Comparison of ENCODE assay signal across 4 fruit fly cellular contexts in genomic region chr3L:11695827-11696226, dm6.
TF ChIP-seq lines count a peak whose summit lies in the region.

No protein-coding gene starts in this region.

- TF ChIP-seq CTCF in whole organism, embryonic (GFP tag; optimal IDR thresholded peaks at IDR 0.05; lab: Kevin White, UChicago), result no peak

TF ChIP-seq in whole organism, adult, 20 proteins besides CTCF, POLR2A, EP300 and RAD21:
- no peak for TF ChIP-seq toe (GFP tag; optimal IDR thresholded peaks at IDR 0.05; lab: Kevin White, UChicago)
- TF ChIP-seq CG33017 (tag; optimal IDR thresholded peaks at IDR 0.05; lab: Kevin White, UChicago), result no peak
- TF ChIP-seq Mnt (GFP tag; optimal IDR thresholded peaks at IDR 0.05; lab: Kevin White, UChicago), result no peak
- no peak for TF ChIP-seq cic (GFP tag; optimal IDR thresholded peaks at IDR 0.05; lab: Kevin White, UChicago)
- TF ChIP-seq kay (GFP tag; lab: Kevin White, UChicago; ENCODE audit: borderline replicate concordance), result peak; percentile 18
- no peak for TF ChIP-seq CG12768 (GFP tag; optimal IDR thresholded peaks at IDR 0.05; lab: Kevin White, UChicago)
- no peak for TF ChIP-seq CG1620 (GFP tag; optimal IDR thresholded peaks at IDR 0.05; lab: Kevin White, UChicago)

TF ChIP-seq in whole organism, embryonic, 481 proteins besides CTCF, POLR2A, EP300 and RAD21:
- TF ChIP-seq rib (GFP tag; IDR thresholded peaks at IDR 0.05; lab: Robert Waterston, UW) (peak; percentile 48; the same call in 1 of the 2 replicates), CG4854 (GFP tag; optimal IDR thresholded peaks at IDR 0.05; lab: Kevin White, UChicago) (no peak), Eip74EF (GFP tag; optimal IDR thresholded peaks at IDR 0.05; lab: Kevin White, UChicago) (peak in 1 of 2 experiments; percentile 94)
TF ChIP-seq in whole organism, embryonic: peak in this region for 2.

TF ChIP-seq in whole organism, prepupa, 60 proteins besides CTCF, POLR2A, EP300 and RAD21:
- TF ChIP-seq dsx (GFP tag; optimal IDR thresholded peaks at IDR 0.05; lab: Kevin White, UChicago; ENCODE audit: poor library complexity, severe bottlenecking) (no peak), Eip78C (GFP tag; lab: Kevin White, UChicago) (peak; percentile 19), Ets96B (tag; optimal IDR thresholded peaks at IDR 0.05; lab: Kevin White, UChicago) (no peak), ss (GFP tag; optimal IDR thresholded peaks at IDR 0.05; lab: Kevin White, UChicago) (no peak)

TF ChIP-seq in whole organism, wandering third instar larva, 38 proteins besides CTCF, POLR2A, EP300 and RAD21:
- TF ChIP-seq Vsx2 (GFP tag; optimal IDR thresholded peaks at IDR 0.05; lab: Kevin White, UChicago; ENCODE audit: partially characterized antibody) (peak; percentile 77), Hnf4 (GFP tag; optimal IDR thresholded peaks at IDR 0.05; lab: Kevin White, UChicago) (no peak), Rel (GFP tag; optimal IDR thresholded peaks at IDR 0.05; lab: Kevin White, UChicago) (no peak), Rel (tag; optimal IDR thresholded peaks at IDR 0.05; lab: Kevin White, UChicago) (peak; percentile 88), CG9705 (GFP tag; optimal IDR thresholded peaks at IDR 0.05; lab: Kevin White, UChicago) (no peak), br (GFP tag; optimal IDR thresholded peaks at IDR 0.05; lab: Kevin White, UChicago) (no peak)
